Fruit fly (Drosophila melanogaster) whole organism, prepupa: ENCODE measurements around the gene Zcchc7.

Experiments
- Blimp-1 ChIP-seq: fragments of 200-800 bp; sonication (Bioruptor generic); optimal IDR thresholded peaks from 3 replicates; lab custom pipeline; 2017; ENCODE audit warnings: missing biosample characterization, missing genetic modification characterization, mild to moderate bottlenecking, moderate library complexity, missing genetic modification reagents
- CG10631 ChIP-seq: fragments of 200-800 bp; sonication (Bioruptor generic); optimal IDR thresholded peaks from 2 replicates; lab custom pipeline; 2016; ENCODE audit warnings: missing biosample characterization, missing genetic modification characterization
- CG11902 ChIP-seq: fragments of 200-800 bp; sonication (Bioruptor generic); optimal IDR thresholded peaks from 3 replicates; lab custom pipeline; 2016; ENCODE audit warnings: missing biosample characterization, missing genetic modification characterization
- CG15336 ChIP-seq: fragments of 200-800 bp; sonication (Bioruptor generic); IDR thresholded peaks from 2 replicates; pipeline ENCODE4 v1.3.6; 2022; ENCODE audit warnings: missing biosample characterization, missing genetic modification characterization
- CG16779 ChIP-seq: fragments of 200-800 bp; sonication (Bioruptor generic); optimal IDR thresholded peaks from 3 replicates; lab custom pipeline; 2017; ENCODE audit warnings: missing biosample characterization, mild to moderate bottlenecking, missing genetic modification characterization
- CG3032 ChIP-seq: fragments of 200-800 bp; optimal IDR thresholded peaks from 2 replicates; lab custom pipeline; 2019; ENCODE audit warnings: missing biosample characterization, mild to moderate bottlenecking, missing genetic modification characterization, moderate library complexity
- CG31627 ChIP-seq: fragments of 200-800 bp; sonication (Bioruptor generic); optimal IDR thresholded peaks from 3 replicates; lab custom pipeline; 2016; ENCODE audit warnings: missing biosample characterization, missing genetic modification characterization
- CG32006 ChIP-seq: fragments of 200-800 bp; sonication (Bioruptor generic); optimal IDR thresholded peaks from 3 replicates; lab custom pipeline; 2017; ENCODE audit warnings: missing biosample characterization, mild to moderate bottlenecking, missing genetic modification characterization
- CG34406 ChIP-seq: fragments of 200-800 bp; sonication (Bioruptor generic); optimal IDR thresholded peaks from 3 replicates; lab custom pipeline; 2016; ENCODE audit warnings: missing biosample characterization, missing genetic modification characterization
- CG4318 ChIP-seq: fragments of 200-800 bp; sonication (Bioruptor generic); optimal IDR thresholded peaks from 3 replicates; lab custom pipeline; 2017; ENCODE audit warnings: missing biosample characterization, mild to moderate bottlenecking, missing genetic modification characterization
- CG6792 ChIP-seq: fragments of 200-800 bp; sonication (Bioruptor generic); optimal IDR thresholded peaks from 3 replicates; lab custom pipeline; 2016; ENCODE audit warnings: missing biosample characterization, missing genetic modification characterization
- CG6808 ChIP-seq: fragments of 200-800 bp; sonication (Bioruptor generic); optimal IDR thresholded peaks from 3 replicates; lab custom pipeline; 2017; ENCODE audit warnings: missing biosample characterization, missing genetic modification characterization, mild to moderate bottlenecking, moderate library complexity, missing genetic modification reagents
- CG7368 ChIP-seq: fragments of 200-800 bp; sonication (Bioruptor generic); optimal IDR thresholded peaks from 3 replicates; lab custom pipeline; 2016; ENCODE audit warnings: missing biosample characterization, missing genetic modification characterization
- CG8119 ChIP-seq: fragments of 200-800 bp; sonication (Bioruptor generic); IDR thresholded peaks from 3 replicates; pipeline ENCODE4 v1.3.6; 2022; ENCODE audit warnings: missing biosample characterization, missing genetic modification characterization
- CG8319 ChIP-seq: fragments of 200-800 bp; sonication (Bioruptor generic); optimal IDR thresholded peaks from 3 replicates; lab custom pipeline; 2016; ENCODE audit warnings: missing biosample characterization, missing genetic modification characterization
- CG9139 ChIP-seq: fragments of 200-800 bp; sonication (Bioruptor generic); optimal IDR thresholded peaks from 3 replicates; lab custom pipeline; 2017; ENCODE audit warnings: missing biosample characterization, mild to moderate bottlenecking, missing genetic modification characterization
- Eip75B ChIP-seq: fragments of 200-800 bp; sonication (Bioruptor generic); optimal IDR thresholded peaks from 3 replicates; lab custom pipeline; 2016; ENCODE audit warnings: missing biosample characterization, missing genetic modification characterization
- Eip78C ChIP-seq: fragments of 200-800 bp; sonication (Bioruptor generic); peaks from one replicate; lab custom pipeline; 2016; ENCODE audit warnings: missing biosample characterization, missing genetic modification characterization
- Ets21C ChIP-seq: fragments of 200-800 bp; sonication (Bioruptor generic); optimal IDR thresholded peaks from 3 replicates; lab custom pipeline; 2016; ENCODE audit warnings: missing biosample characterization, missing genetic modification characterization
- Ets96B ChIP-seq: fragments of 200-800 bp; optimal IDR thresholded peaks from 2 replicates; lab custom pipeline; 2019; ENCODE audit warnings: missing biosample characterization, mild to moderate bottlenecking, missing genetic modification characterization, moderate library complexity
- Gug ChIP-seq: fragments of 200-800 bp; sonication (Bioruptor generic); IDR thresholded peaks from 2 replicates; pipeline ENCODE4 v1.3.6; 2022; ENCODE audit warnings: missing biosample characterization, missing genetic modification characterization
- Hr39 ChIP-seq: fragments of 200-800 bp; sonication (Bioruptor generic); optimal IDR thresholded peaks from 2 replicates; lab custom pipeline; 2016; ENCODE audit warnings: missing biosample characterization, missing genetic modification characterization
- Hr4 ChIP-seq: fragments of 200-800 bp; sonication (Bioruptor generic); optimal IDR thresholded peaks from 3 replicates; lab custom pipeline; 2016; ENCODE audit warnings: missing biosample characterization, missing genetic modification characterization
- Lpt ChIP-seq: fragments of 200-800 bp; sonication (Bioruptor generic); optimal IDR thresholded peaks from 3 replicates; lab custom pipeline; 2016; ENCODE audit warnings: missing biosample characterization, missing genetic modification characterization
- OdsH ChIP-seq: fragments of 200-800 bp; sonication (Bioruptor generic); optimal IDR thresholded peaks from 3 replicates; lab custom pipeline; 2016; ENCODE audit warnings: missing biosample characterization, missing genetic modification characterization
- Smox ChIP-seq: fragments of 200-800 bp; sonication (Bioruptor generic); optimal IDR thresholded peaks from 3 replicates; lab custom pipeline; 2016; ENCODE audit warnings: missing biosample characterization, missing genetic modification characterization
- Sox102F ChIP-seq: fragments of 200-800 bp; sonication (Bioruptor generic); optimal IDR thresholded peaks from 2 replicates; lab custom pipeline; 2016; ENCODE audit warnings: missing biosample characterization, mild to moderate bottlenecking, missing genetic modification characterization
- Sox14 ChIP-seq: fragments of 200-800 bp; sonication (Bioruptor generic); optimal IDR thresholded peaks from 3 replicates; lab custom pipeline; 2016; ENCODE audit warnings: missing biosample characterization, missing genetic modification characterization
- Sox15 ChIP-seq: fragments of 200-800 bp; sonication (Bioruptor generic); optimal IDR thresholded peaks from 3 replicates; lab custom pipeline; 2016; ENCODE audit warnings: missing biosample characterization, missing genetic modification characterization
- achi ChIP-seq: fragments of 200-800 bp; sonication (Bioruptor generic); optimal IDR thresholded peaks from 3 replicates; lab custom pipeline; 2016; ENCODE audit warnings: missing biosample characterization, missing genetic modification characterization
- acj6 ChIP-seq: fragments of 200-800 bp; sonication (Bioruptor generic); optimal IDR thresholded peaks from 3 replicates; lab custom pipeline; 2016; ENCODE audit warnings: missing biosample characterization, missing genetic modification characterization
- dac ChIP-seq: fragments of 200-800 bp; sonication (Bioruptor generic); optimal IDR thresholded peaks from 2 replicates; lab custom pipeline; 2017; ENCODE audit warnings: missing biosample characterization, mild to moderate bottlenecking, missing genetic modification characterization
- dsx ChIP-seq: fragments of 200-800 bp; optimal IDR thresholded peaks from 3 replicates; lab custom pipeline; 2019; ENCODE audit warnings: missing biosample characterization, mild to moderate bottlenecking, missing genetic modification characterization, moderate library complexity; ENCODE audit not compliant: poor library complexity, severe bottlenecking
- eg ChIP-seq: fragments of 200-800 bp; sonication (Bioruptor generic); IDR thresholded peaks from 3 replicates; pipeline ENCODE4 v1.3.6; 2022; ENCODE audit warnings: missing biosample characterization, missing genetic modification characterization
- esn ChIP-seq: fragments of 200-800 bp; sonication (Bioruptor generic); optimal IDR thresholded peaks from 2 replicates; lab custom pipeline; 2016; ENCODE audit warnings: missing biosample characterization, mild to moderate bottlenecking, missing genetic modification characterization, moderate library complexity
- fd59A ChIP-seq: fragments of 200-800 bp; sonication (Bioruptor generic); optimal IDR thresholded peaks from 2 replicates; lab custom pipeline; 2017; ENCODE audit warnings: missing biosample characterization, mild to moderate bottlenecking, missing genetic modification characterization, missing genetic modification reagents
- fkh ChIP-seq: fragments of 200-800 bp; sonication (Bioruptor generic); optimal IDR thresholded peaks from 3 replicates; lab custom pipeline; 2017; ENCODE audit warnings: missing biosample characterization, mild to moderate bottlenecking, missing genetic modification characterization, moderate library complexity
- lz ChIP-seq: fragments of 200-800 bp; sonication (Bioruptor generic); optimal IDR thresholded peaks from 3 replicates; lab custom pipeline; 2016; ENCODE audit warnings: missing biosample characterization, missing genetic modification characterization
- net ChIP-seq: fragments of 200-800 bp; sonication (Bioruptor generic); optimal IDR thresholded peaks from 3 replicates; lab custom pipeline; 2016; ENCODE audit warnings: missing biosample characterization, missing genetic modification characterization
- spab ChIP-seq: fragments of 200-800 bp; sonication (Bioruptor generic); optimal IDR thresholded peaks from 2 replicates; lab custom pipeline; 2017; ENCODE audit warnings: missing biosample characterization, mild to moderate bottlenecking, missing genetic modification characterization, missing genetic modification reagents
- ss ChIP-seq, 2 experiments: fragments of 200-800 bp; sonication (Bioruptor generic); optimal IDR thresholded peaks; 2 replicates in 1 of 2; 3 replicates in 1 of 2; lab custom pipeline; 2017 to 2018; ENCODE audit warnings: mild to moderate bottlenecking in 2 of 2, missing biosample characterization in 2 of 2, missing genetic modification characterization in 2 of 2, moderate library complexity in 1 of 2
- topi ChIP-seq: fragments of 200-800 bp; sonication (Bioruptor generic); optimal IDR thresholded peaks from 3 replicates; lab custom pipeline; 2016; ENCODE audit warnings: missing biosample characterization, missing genetic modification characterization
- vri ChIP-seq: fragments of 200-800 bp; sonication (Bioruptor generic); optimal IDR thresholded peaks from 3 replicates; lab custom pipeline; 2016; ENCODE audit warnings: missing biosample characterization, mild to moderate bottlenecking, missing genetic modification characterization

Zcchc7 gene

DNA sequence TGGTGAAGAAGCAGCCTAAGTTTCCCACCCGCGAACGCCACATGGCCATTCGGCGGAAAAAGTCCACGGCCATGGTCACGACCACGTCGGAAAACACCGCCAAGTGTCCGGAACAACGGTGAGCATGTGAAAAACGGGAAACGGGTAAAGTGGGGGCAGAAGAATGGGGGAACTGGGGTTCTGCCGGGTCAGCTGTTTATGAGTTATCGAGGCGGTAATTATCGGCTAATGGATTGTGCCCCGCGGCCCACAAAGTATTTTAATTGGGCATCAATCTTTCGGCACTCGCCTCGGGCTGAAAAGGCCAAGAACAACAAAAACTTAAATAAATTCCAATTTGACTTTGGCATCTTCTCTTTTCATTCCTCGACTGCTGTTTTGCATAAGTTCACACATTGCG lies 42.1 kb downstream of the Zcchc7 start:
- TF ChIP-seq ss (GFP tag; optimal IDR thresholded peaks at IDR 0.05; lab: Kevin White, UChicago) = no peak
- no peak for TF ChIP-seq Ets21C (GFP tag; lab: Kevin White, UChicago)
- no peak for TF ChIP-seq fd59A (GFP tag; lab: Kevin White, UChicago)
- no peak for TF ChIP-seq Eip75B (GFP tag; lab: Kevin White, UChicago)
- no peak for TF ChIP-seq CG10631 (GFP tag; lab: Kevin White, UChicago)
- no peak for TF ChIP-seq CG32006 (GFP tag; lab: Kevin White, UChicago)
- no peak for TF ChIP-seq CG3032
- no peak for TF ChIP-seq Hr4 (GFP tag; lab: Kevin White, UChicago)
- no peak for TF ChIP-seq esn (GFP tag; lab: Kevin White, UChicago)
- TF ChIP-seq CG31627 = no peak
- no peak for TF ChIP-seq OdsH (GFP tag; lab: Kevin White, UChicago)
- no peak for TF ChIP-seq Sox14 (GFP tag; lab: Kevin White, UChicago)
- TF ChIP-seq Eip78C (GFP tag; lab: Kevin White, UChicago) = no peak
- no peak for TF ChIP-seq CG11902 (GFP tag; lab: Kevin White, UChicago)
- no peak for TF ChIP-seq fkh (GFP tag; lab: Kevin White, UChicago)
- no peak for TF ChIP-seq Hr39 (GFP tag; lab: Kevin White, UChicago)
- no peak for TF ChIP-seq CG7368 (GFP tag; lab: Kevin White, UChicago)

DNA sequence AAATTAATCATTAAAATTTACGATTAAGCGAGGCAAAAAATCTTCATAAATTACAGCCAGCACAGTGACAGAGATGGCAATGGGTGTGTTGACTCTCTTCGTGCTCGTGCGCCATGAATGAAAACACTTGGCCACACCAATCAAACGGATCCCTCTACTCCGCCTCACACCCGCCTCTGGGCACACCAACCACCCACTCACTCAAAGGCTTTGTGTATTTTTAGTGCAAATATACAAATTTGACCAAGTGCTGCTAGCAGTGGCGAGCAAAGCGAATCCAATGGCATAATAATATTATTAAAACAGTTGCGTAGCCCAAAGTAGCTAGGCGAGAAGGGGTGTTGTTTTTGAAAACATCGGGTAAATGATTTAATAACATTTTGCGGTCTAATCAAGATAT lies 44.4 kb downstream of the Zcchc7 start:
- peak; percentile 15 for TF ChIP-seq vri
- no peak for TF ChIP-seq CG6808
- no peak for TF ChIP-seq CG4318 (GFP tag; lab: Kevin White, UChicago)
- peak; percentile 72 for TF ChIP-seq fkh (GFP tag; lab: Kevin White, UChicago)
- TF ChIP-seq Eip78C (GFP tag; lab: Kevin White, UChicago) = no peak
- no peak for TF ChIP-seq Gug
- no peak for TF ChIP-seq Hr4 (GFP tag; lab: Kevin White, UChicago)
- no peak for TF ChIP-seq Eip75B (GFP tag; lab: Kevin White, UChicago)
- no peak for TF ChIP-seq topi
- TF ChIP-seq CG16779 (tag; lab: Kevin White, UChicago) = no peak
- TF ChIP-seq Sox15 (GFP tag; lab: Kevin White, UChicago) = no peak
- TF ChIP-seq CG32006 (GFP tag; lab: Kevin White, UChicago) = no peak
- TF ChIP-seq lz (GFP tag; lab: Kevin White, UChicago) = no peak
- TF ChIP-seq CG3032 = no peak

DNA sequence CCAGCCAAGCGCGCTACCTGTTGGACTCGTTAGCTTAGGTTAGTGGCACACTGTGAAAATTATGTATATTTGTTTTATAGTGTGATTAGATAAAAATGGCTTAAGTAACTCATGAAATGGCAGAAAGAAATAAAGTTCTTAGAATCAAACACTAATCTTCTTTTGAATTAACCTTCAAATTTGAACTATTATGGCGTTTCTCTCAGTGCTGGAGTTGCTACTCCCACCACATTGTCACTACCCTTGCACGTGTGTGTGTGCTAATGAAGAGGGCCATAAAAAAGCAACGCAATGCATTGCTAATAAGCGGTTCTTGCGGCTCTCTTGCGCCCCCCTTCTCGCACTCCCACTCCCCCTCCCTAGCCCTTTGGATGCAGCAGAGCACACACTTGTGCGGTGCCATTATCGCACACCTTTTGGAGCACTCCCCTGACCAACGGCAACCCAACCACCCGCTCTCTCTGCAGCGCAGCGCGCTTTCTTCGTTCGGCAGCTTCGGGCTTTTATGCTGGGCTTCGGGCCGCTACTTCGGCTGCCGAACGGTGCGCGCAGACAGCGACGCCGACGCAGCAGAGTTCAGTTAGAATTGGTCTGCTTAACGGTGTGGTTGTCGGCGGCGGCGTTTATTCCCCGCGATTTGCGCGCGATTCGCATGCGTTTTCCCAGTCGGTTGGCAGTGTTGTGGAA lies 45.6 kb downstream of the Zcchc7 start:
- TF ChIP-seq spab (GFP tag; lab: Kevin White, UChicago) (peak; percentile 73), Sox15 (GFP tag; lab: Kevin White, UChicago) (peak; percentile 68), Hr4 (GFP tag; lab: Kevin White, UChicago) (peak; percentile 91), CG11902 (GFP tag; lab: Kevin White, UChicago) (peak; percentile 65), Gug (peak; percentile 90), achi (GFP tag; lab: Kevin White, UChicago) (peak; percentile 85), CG6792 (GFP tag; lab: Kevin White, UChicago) (peak; percentile 89), CG8319 (GFP tag; lab: Kevin White, UChicago) (peak; percentile 59), Smox (GFP tag; lab: Kevin White, UChicago) (peak; percentile 77), CG34406 (GFP tag; lab: Kevin White, UChicago) (peak; percentile 80), OdsH (GFP tag; lab: Kevin White, UChicago) (peak; percentile 89), Sox102F (GFP tag; lab: Kevin White, UChicago) (peak; percentile 75), CG9139 (GFP tag; lab: Kevin White, UChicago) (peak; percentile 41), net (GFP tag; lab: Kevin White, UChicago) (peak; percentile 86), CG31627 (peak; percentile 87), Hr39 (GFP tag; lab: Kevin White, UChicago) (peak; percentile 85), CG8119 (peak; percentile 94), CG16779 (tag; lab: Kevin White, UChicago) (peak; percentile 74), Sox14 (GFP tag; lab: Kevin White, UChicago) (peak; percentile 88), lz (GFP tag; lab: Kevin White, UChicago) (peak; percentile 88), CG15336 (GFP tag; lab: Robert Waterston, UW) (peak; percentile 92), Eip78C (GFP tag; lab: Kevin White, UChicago) (peak; percentile 96), Ets96B (tag; lab: Kevin White, UChicago) (peak; percentile 81), topi (peak; percentile 79), dsx (peak; percentile 79), dac (GFP tag; lab: Kevin White, UChicago) (peak; percentile 74), Lpt (GFP tag; lab: Kevin White, UChicago) (peak; percentile 82), eg (GFP tag; lab: Robert Waterston, UW) (peak; percentile 94), acj6 (peak; percentile 88), CG10631 (GFP tag; lab: Kevin White, UChicago) (peak; percentile 90), CG7368 (GFP tag; lab: Kevin White, UChicago) (peak; percentile 65), fkh (GFP tag; lab: Kevin White, UChicago) (peak; percentile 27), esn (GFP tag; lab: Kevin White, UChicago) (peak; percentile 89), Blimp-1 (GFP tag; lab: Kevin White, UChicago) (peak; percentile 45), CG4318 (GFP tag; lab: Kevin White, UChicago) (peak; percentile 85)
